Worm (Caenorhabditis elegans) whole organism, young adult: Measurements from ENCODE around the gene EEED8.4.

Experiments
- B0261.1 ChIP-seq: sonication (generic microtip); optimal IDR thresholded peaks from 2 replicates; lab custom pipeline; 2016; ENCODE audit warnings: mild to moderate bottlenecking, missing genetic modification characterization, moderate library complexity, missing compliant biosample characterization
- D2030.7 ChIP-seq: fragments of 200-800 bp; sonication (Bioruptor generic); IDR thresholded peaks from 2 replicates; pipeline ENCODE4 v1.3.6; 2022; ENCODE audit warnings: missing genetic modification reagents, missing genetic modification characterization, missing compliant biosample characterization
- F23B12.7 ChIP-seq: sonication (generic microtip); optimal IDR thresholded peaks from 2 replicates; lab custom pipeline; 2017; ENCODE audit warnings: missing genetic modification characterization, mild to moderate bottlenecking, missing compliant biosample characterization, antibody characterized with exemption, moderate library complexity; ENCODE audit not compliant: insufficient read depth
- F37B4.10 ChIP-seq: fragments of 200-800 bp; sonication (Bioruptor generic); IDR thresholded peaks from 2 replicates; pipeline ENCODE4 v1.3.6; 2022; ENCODE audit warnings: missing genetic modification characterization, missing compliant biosample characterization
- F39B2.1 ChIP-seq: fragments of 200-800 bp; sonication (Bioruptor generic); IDR thresholded peaks from 2 replicates; pipeline ENCODE4 v1.3.6; 2022; ENCODE audit warnings: missing genetic modification reagents, missing genetic modification characterization, missing compliant biosample characterization
- F57C9.4 ChIP-seq: sonication (generic microtip); optimal IDR thresholded peaks from 2 replicates; lab custom pipeline; 2017; ENCODE audit warnings: mild to moderate bottlenecking, missing genetic modification characterization, missing compliant biosample characterization
- Y53G8AR.9 ChIP-seq: fragments of 200-800 bp; sonication (Bioruptor generic); conservative IDR thresholded peaks from 2 replicates; pipeline ENCODE4 v1.3.6; 2022; ENCODE audit warnings: missing genetic modification reagents, missing genetic modification characterization, missing compliant biosample characterization
- akir-1 ChIP-seq: fragments of 200-800 bp; sonication (Bioruptor generic); optimal IDR thresholded peaks from 2 replicates; lab custom pipeline; 2018; ENCODE audit warnings: mild to moderate bottlenecking, missing genetic modification characterization, moderate library complexity, missing compliant biosample characterization
- aptf-3 ChIP-seq: fragments of 200-800 bp; sonication (Bioruptor generic); IDR thresholded peaks from 2 replicates; pipeline ENCODE4 v1.3.6; 2022; ENCODE audit warnings: missing genetic modification characterization, missing compliant biosample characterization
- athp-1 ChIP-seq: sonication (generic microtip); optimal IDR thresholded peaks from 2 replicates; lab custom pipeline; 2017; ENCODE audit warnings: mild to moderate bottlenecking, missing genetic modification characterization, missing compliant biosample characterization
- attf-3 ChIP-seq: fragments of 200-800 bp; sonication (Bioruptor generic); conservative IDR thresholded peaks from 2 replicates; pipeline ENCODE4 v1.3.6; 2022; ENCODE audit warnings: missing genetic modification reagents, missing genetic modification characterization, missing compliant biosample characterization
- attf-6 ChIP-seq: fragments of 200-800 bp; sonication (Bioruptor generic); IDR thresholded peaks from 2 replicates; pipeline ENCODE4 v1.3.6; 2022; ENCODE audit warnings: missing genetic modification reagents, missing genetic modification characterization, missing compliant biosample characterization
- ceh-100 ChIP-seq: fragments of 200-800 bp; sonication (Bioruptor generic); IDR thresholded peaks from 2 replicates; pipeline ENCODE4 v1.3.6; 2022; ENCODE audit warnings: missing genetic modification reagents, missing genetic modification characterization, missing compliant biosample characterization
- ceh-91 ChIP-seq: fragments of 200-800 bp; sonication (Bioruptor generic); IDR thresholded peaks from 2 replicates; pipeline ENCODE4 v1.3.6; 2022; ENCODE audit warnings: missing genetic modification reagents, missing genetic modification characterization, missing compliant biosample characterization
- die-1 ChIP-seq: sonication (generic microtip); optimal IDR thresholded peaks from 2 replicates; lab custom pipeline; 2016; ENCODE audit warnings: missing genotype, mild to moderate bottlenecking, missing genetic modification characterization, missing compliant biosample characterization
- dpl-1 ChIP-seq: fragments of 150-350 bp; optimal IDR thresholded peaks from 2 replicates; lab custom pipeline; 2014; ENCODE audit warnings: missing biosample characterization, missing genetic modification reagents, missing genetic modification characterization
- efl-1 ChIP-seq: fragments of 150-350 bp; optimal IDR thresholded peaks from 2 replicates; lab custom pipeline; 2014; ENCODE audit warnings: missing biosample characterization, missing genetic modification reagents, missing genetic modification characterization
- egrh-3 ChIP-seq: fragments of 200-800 bp; sonication (Bioruptor generic); IDR thresholded peaks from 2 replicates; pipeline ENCODE4 v1.3.6; 2022; ENCODE audit warnings: missing genetic modification reagents, missing genetic modification characterization, missing compliant biosample characterization
- hlh-12 ChIP-seq: sonication (generic microtip); optimal IDR thresholded peaks from 2 replicates; lab custom pipeline; 2016; ENCODE audit warnings: missing genetic modification characterization, missing compliant biosample characterization
- let-526 ChIP-seq: fragments of 200-800 bp; sonication (Bioruptor generic); IDR thresholded peaks from 2 replicates; pipeline ENCODE4 v1.3.6; 2022; ENCODE audit warnings: missing genetic modification reagents, missing genetic modification characterization, missing compliant biosample characterization
- lin-26 ChIP-seq: fragments of 200-800 bp; sonication (Bioruptor generic); IDR thresholded peaks from 2 replicates; pipeline ENCODE4 v1.3.6; 2022; ENCODE audit warnings: missing genetic modification reagents, missing genetic modification characterization, missing compliant biosample characterization
- lin-35 ChIP-seq, 3 experiments: fragments of 150-350 bp in 2 of 3; sonication (generic microtip) in 1 of 3; optimal IDR thresholded peaks; 2 replicates each; lab custom pipeline; 2014 to 2018; ENCODE audit warnings: missing biosample characterization in 3 of 3, missing genetic modification characterization in 3 of 3, missing genetic modification reagents in 3 of 3
- lin-54 ChIP-seq: fragments of 200-800 bp; sonication (Bioruptor generic); optimal IDR thresholded peaks from 2 replicates; lab custom pipeline; 2018; ENCODE audit warnings: mild to moderate bottlenecking, missing genetic modification characterization, missing compliant biosample characterization
- lsl-1 ChIP-seq: fragments of 200-800 bp; sonication (Bioruptor generic); optimal IDR thresholded peaks from 2 replicates; lab custom pipeline; 2018; ENCODE audit warnings: mild to moderate bottlenecking, missing genetic modification characterization, moderate library complexity, missing compliant biosample characterization
- lsy-27 ChIP-seq: sonication (generic microtip); optimal IDR thresholded peaks from 2 replicates; lab custom pipeline; 2017; ENCODE audit warnings: missing genetic modification characterization, mild to moderate bottlenecking, missing compliant biosample characterization, antibody characterized with exemption, missing genotype, borderline replicate concordance; ENCODE audit not compliant: insufficient read depth
- madf-3 ChIP-seq: fragments of 200-800 bp; sonication (Bioruptor generic); IDR thresholded peaks from 2 replicates; pipeline ENCODE4 v1.3.6; 2022; ENCODE audit warnings: missing genetic modification reagents, missing genetic modification characterization, missing compliant biosample characterization
- mxl-1 ChIP-seq: sonication (generic microtip); optimal IDR thresholded peaks from 2 replicates; lab custom pipeline; 2016; ENCODE audit warnings: missing genetic modification characterization, missing compliant biosample characterization
- rec-8 ChIP-seq, 2 experiments: sonication (generic microtip); optimal IDR thresholded peaks; 2 replicates each; lab custom pipeline; 2016; ENCODE audit warnings: mild to moderate bottlenecking in 2 of 2, missing genetic modification characterization in 2 of 2, missing genetic modification reagents in 2 of 2, missing genotype in 2 of 2, missing biosample characterization in 1 of 2, missing compliant biosample characterization in 1 of 2, moderate library complexity in 1 of 2
- repo-1 ChIP-seq: sonication (generic microtip); optimal IDR thresholded peaks from 2 replicates; lab custom pipeline; 2017; ENCODE audit warnings: mild to moderate bottlenecking, missing genetic modification characterization, missing compliant biosample characterization
- rpc-1 ChIP-seq, 2 experiments: fragments of 150-350 bp in 1 of 2; sonication (generic microtip) in 1 of 2; optimal IDR thresholded peaks; 2 replicates each; lab custom pipeline; 2014 to 2018; ENCODE audit warnings: missing biosample characterization in 1 of 2, missing genetic modification characterization in 1 of 2, missing genetic modification reagents in 1 of 2, missing genotype in 1 of 2
- snpc-3.4 ChIP-seq: sonication (generic microtip); optimal IDR thresholded peaks from 2 replicates; lab custom pipeline; 2017; ENCODE audit warnings: missing genetic modification characterization, mild to moderate bottlenecking, missing compliant biosample characterization, antibody characterized with exemption, moderate library complexity, missing genotype, missing genetic modification reagents
- snpc-4 ChIP-seq, 5 experiments: fragments of 150-350 bp in 1 of 5; sonication (generic microtip) in 4 of 5; optimal IDR thresholded peaks; 2 replicates each; lab custom pipeline; 2014 to 2018; ENCODE audit warnings: missing genetic modification characterization in 5 of 5, missing biosample characterization in 3 of 5, antibody characterized with exemption in 2 of 5, mild to moderate bottlenecking in 2 of 5, missing compliant biosample characterization in 2 of 5, missing genotype in 2 of 5, moderate library complexity in 2 of 5, missing genetic modification reagents in 1 of 5
- sptf-2 ChIP-seq: fragments of 200-800 bp; sonication (Bioruptor generic); optimal IDR thresholded peaks from 2 replicates; lab custom pipeline; 2018; ENCODE audit warnings: mild to moderate bottlenecking, missing genetic modification characterization, missing compliant biosample characterization
- tbx-9 ChIP-seq: sonication (generic microtip); optimal IDR thresholded peaks from 2 replicates; lab custom pipeline; 2016; ENCODE audit warnings: borderline replicate concordance, missing genetic modification characterization, inconsistent platforms, missing compliant biosample characterization
- unc-62 ChIP-seq: fragments of 150-350 bp; optimal IDR thresholded peaks from 2 replicates; lab custom pipeline; 2014; ENCODE audit warnings: missing biosample characterization, missing genetic modification reagents, missing genetic modification characterization
- ztf-18 ChIP-seq: sonication (generic microtip); optimal IDR thresholded peaks from 2 replicates; lab custom pipeline; 2016; ENCODE audit warnings: missing genotype, mild to moderate bottlenecking, missing genetic modification characterization, missing compliant biosample characterization

The EEED8.4 gene

DNA sequence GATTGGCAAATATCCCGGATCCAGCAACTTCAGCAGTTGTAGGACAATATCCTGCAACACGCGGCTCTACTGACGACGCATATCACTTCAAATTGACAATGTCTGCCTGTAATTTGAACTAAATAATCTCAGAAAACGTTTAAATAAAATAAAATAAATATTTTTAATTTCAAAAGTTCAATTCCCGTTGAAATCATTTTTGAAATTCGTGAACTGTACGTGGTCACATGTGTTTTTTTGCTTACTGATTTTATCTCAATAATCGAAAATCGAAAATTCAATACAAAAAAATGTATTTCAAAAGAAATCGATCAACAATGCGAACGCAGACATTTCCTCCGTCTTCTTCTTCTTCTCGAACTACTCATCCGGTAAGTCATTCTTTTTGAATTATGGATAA is 28.5 kb downstream of the EEED8.4 start, which contains the start of gene F07F6.1:
F07F6.1 (plus strand) TSS at position 301 of the 400 bp plus-strand sequence.
- no peak for TF ChIP-seq Y53G8AR.9 (GFP tag; lab: Robert Waterston, UW)
- TF ChIP-seq D2030.7 (GFP tag; lab: Robert Waterston, UW) = no peak
- TF ChIP-seq die-1 (tag; lab: Kevin White, UChicago) = no peak
- no peak for TF ChIP-seq let-526 (GFP tag; lab: Robert Waterston, UW)
- TF ChIP-seq lsl-1 (GFP tag; lab: Kevin White, UChicago) = no peak
- TF ChIP-seq aptf-3 = no peak
- no peak for TF ChIP-seq mxl-1 (tag; lab: Kevin White, UChicago)

ce11 chrII:5446506-5446905 is 37.4 kb downstream of the EEED8.4 start, which contains the start of gene nmr-1:
nmr-1 (minus strand) TSS chrII:5446606.
- TF ChIP-seq snpc-4 (GFP tag; optimal IDR thresholded peaks at IDR 0.05; lab: Kevin White, UChicago) (no peak), snpc-4 (tag; optimal IDR thresholded peaks at IDR 0.05; lab: Kevin White, UChicago) (no peak), lsy-27 (tag; lab: Kevin White, UChicago) (no peak), madf-3 (GFP tag; lab: Robert Waterston, UW) (no peak), egrh-3 (GFP tag; lab: Robert Waterston, UW) (no peak), F57C9.4 (tag; lab: Kevin White, UChicago) (no peak), rpc-1 (optimal IDR thresholded peaks at IDR 0.05; lab: Kevin White, UChicago) (no peak), rpc-1 (tag; optimal IDR thresholded peaks at IDR 0.05; lab: Kevin White, UChicago) (no peak), rec-8 (tag; optimal IDR thresholded peaks at IDR 0.05; lab: Kevin White, UChicago) (no peak), tbx-9 (tag; lab: Kevin White, UChicago) (no peak), hlh-12 (tag; lab: Kevin White, UChicago) (no peak), ztf-18 (tag; lab: Kevin White, UChicago) (no peak), akir-1 (no peak), ceh-91 (GFP tag; lab: Robert Waterston, UW) (no peak), unc-62 (GFP tag; lab: Kevin White, UChicago) (no peak), lin-54 (GFP tag; lab: Kevin White, UChicago) (no peak), attf-3 (GFP tag; lab: Robert Waterston, UW) (no peak), Y53G8AR.9 (GFP tag; lab: Robert Waterston, UW) (no peak), sptf-2 (GFP tag; lab: Kevin White, UChicago) (no peak), lin-26 (GFP tag; lab: Robert Waterston, UW) (no peak), F37B4.10 (GFP tag; lab: Robert Waterston, UW) (no peak)

DNA sequence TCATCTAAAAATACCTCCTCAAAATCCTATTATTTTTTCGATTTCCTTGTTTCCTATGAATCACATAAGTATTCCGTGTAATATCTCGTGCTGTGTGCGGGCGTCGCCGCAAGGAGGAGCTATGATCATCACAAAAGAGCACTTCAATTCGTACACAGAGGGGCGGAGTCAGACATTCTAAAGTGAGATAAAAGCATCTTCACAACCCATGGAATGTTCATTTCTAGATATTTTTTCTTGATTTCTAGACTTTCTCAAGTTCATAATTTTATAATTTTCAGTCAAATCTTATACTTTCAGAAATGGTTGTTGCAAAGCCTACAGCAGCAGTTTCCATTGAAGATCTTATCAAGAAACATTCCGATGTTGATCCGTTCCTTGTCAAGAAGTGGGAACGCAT is 38.3 kb downstream of the EEED8.4 start, which contains the start of gene cex-1:
cex-1 (plus strand) TSS at position 301 of the 400 bp plus-strand sequence.
- TF ChIP-seq efl-1 (no peak), dpl-1 (GFP tag; lab: Kevin White, UChicago) (no peak), attf-3 (GFP tag; lab: Robert Waterston, UW) (no peak), F39B2.1 (GFP tag; lab: Robert Waterston, UW) (no peak), athp-1 (no peak), rpc-1 (optimal IDR thresholded peaks at IDR 0.05; lab: Kevin White, UChicago) (no peak), rpc-1 (tag; optimal IDR thresholded peaks at IDR 0.05; lab: Kevin White, UChicago) (no peak), lin-35 (GFP tag; optimal IDR thresholded peaks at IDR 0.05; lab: Kevin White, UChicago) (no peak), attf-6 (GFP tag; lab: Robert Waterston, UW) (no peak), B0261.1 (tag; lab: Kevin White, UChicago) (no peak), repo-1 (tag; lab: Kevin White, UChicago) (no peak), ceh-100 (GFP tag; lab: Robert Waterston, UW) (no peak), F23B12.7 (tag; lab: Kevin White, UChicago) (no peak), ceh-91 (GFP tag; lab: Robert Waterston, UW) (no peak), snpc-3.4 (tag; lab: Kevin White, UChicago) (no peak)
